Worm (Caenorhabditis elegans) whole organism, L3 larva: ENCODE data around the gene F46F5.1.
A peak's percentile ranks its signal among the peaks of the same experiment; 100 is the strongest.

Source experiments
- ama-1 ChIP-seq: fragments of 150-350 bp; optimal IDR thresholded peaks from 2 replicates; lab custom pipeline; 2018
- ceh-28 ChIP-seq: fragments of 150-350 bp; optimal IDR thresholded peaks from 2 replicates; lab custom pipeline; 2014; ENCODE audit warnings: missing biosample characterization, missing genetic modification reagents, missing genetic modification characterization
- elt-3 ChIP-seq, 3 experiments: fragments of 150-350 bp in 1 of 3; sonication (generic microtip) in 2 of 3; optimal IDR thresholded peaks; 2 replicates in 2 of 3; 4 replicates in 1 of 3; lab custom pipeline; 2014 to 2017; ENCODE audit warnings: missing biosample characterization in 3 of 3, missing genetic modification characterization in 3 of 3
- nfya-1 ChIP-seq: sonication (generic microtip); optimal IDR thresholded peaks from 2 replicates; lab custom pipeline; 2017; ENCODE audit warnings: missing genetic modification characterization, mild to moderate bottlenecking, missing compliant biosample characterization, antibody characterized with exemption, moderate library complexity; ENCODE audit not compliant: insufficient read depth
- nhr-25 ChIP-seq: sonication (generic microtip); optimal IDR thresholded peaks from 2 replicates; lab custom pipeline; 2017; ENCODE audit warnings: missing biosample characterization, missing genetic modification characterization
- nhr-28 ChIP-seq: fragments of 150-350 bp; optimal IDR thresholded peaks from 2 replicates; lab custom pipeline; 2014; ENCODE audit warnings: missing biosample characterization, missing genetic modification characterization
- nhr-67 ChIP-seq: fragments of 150-350 bp; optimal IDR thresholded peaks from 2 replicates; lab custom pipeline; 2014; ENCODE audit warnings: missing biosample characterization, missing genetic modification characterization
- pha-4 ChIP-seq: fragments of 150-350 bp; optimal IDR thresholded peaks from 2 replicates; lab custom pipeline; 2014; ENCODE audit warnings: missing biosample characterization, missing genetic modification reagents, missing genetic modification characterization

DNA sequence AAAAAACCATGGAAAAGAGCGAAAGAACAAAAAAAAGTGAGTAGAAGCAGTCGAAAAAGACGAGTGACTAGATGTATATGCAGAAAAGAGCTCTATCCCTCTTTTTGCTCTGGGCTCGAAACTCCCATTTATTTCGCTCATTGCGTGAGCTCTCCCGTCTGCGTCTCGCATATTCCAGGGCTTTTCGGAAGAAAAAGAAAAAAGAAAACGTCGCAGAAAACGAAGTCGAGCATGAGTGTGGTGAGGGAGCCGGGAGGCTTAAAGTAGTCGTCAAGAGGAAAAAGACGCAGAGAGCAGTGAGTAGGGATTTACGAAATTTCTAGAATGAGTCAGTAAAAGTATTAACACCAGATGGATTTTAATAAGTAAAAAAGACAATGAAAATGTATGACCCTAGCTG, 31.9 kb downstream of the F46F5.1 start:
- TF ChIP-seq nfya-1 (tag; lab: Kevin White, UChicago), result peak; percentile 74
- no peak for TF ChIP-seq nhr-25 (tag; lab: Kevin White, UChicago)
- no peak for TF ChIP-seq ama-1 (lab: Kevin White, UChicago)
- TF ChIP-seq elt-3 (tag; optimal IDR thresholded peaks at IDR 0.05; lab: Kevin White, UChicago), result no peak
- no peak for TF ChIP-seq ceh-28
- no peak for TF ChIP-seq nhr-67 (tag; lab: Kevin White, UChicago)
- no peak for TF ChIP-seq nhr-28 (tag; lab: Kevin White, UChicago)
- TF ChIP-seq pha-4, result no peak
